Fruit fly (Drosophila melanogaster) whole organism, embryonic: Measurements from ENCODE around the gene Ac13E.

ENCODE experiments used
- Atf-2 ChIP-seq: fragments of 200-800 bp; sonication (Bioruptor generic); optimal IDR thresholded peaks from 2 replicates; lab custom pipeline; 2016; ENCODE audit warnings: missing biosample characterization, missing genetic modification characterization
- Atf3 ChIP-seq: fragments of 200-800 bp; sonication (Bioruptor generic); optimal IDR thresholded peaks from 3 replicates; lab custom pipeline; 2016; ENCODE audit warnings: missing biosample characterization, missing genetic modification characterization
- CG10209 ChIP-seq: fragments of 200-800 bp; sonication (Bioruptor generic); optimal IDR thresholded peaks from 3 replicates; lab custom pipeline; 2017; ENCODE audit warnings: missing biosample characterization, mild to moderate bottlenecking, missing genetic modification characterization, missing genetic modification reagents
- CG10654 ChIP-seq: fragments of 200-800 bp; sonication (Bioruptor generic); optimal IDR thresholded peaks from 2 replicates; lab custom pipeline; 2016; ENCODE audit warnings: missing biosample characterization, missing genetic modification characterization
- CG11456 ChIP-seq: fragments of 200-800 bp; sonication (Bioruptor generic); IDR thresholded peaks from 3 replicates; pipeline ENCODE4 v1.3.6; 2022; ENCODE audit warnings: missing biosample characterization, missing genetic modification characterization
- CG12219 ChIP-seq: fragments of 200-800 bp; sonication (Bioruptor generic); optimal IDR thresholded peaks from 3 replicates; lab custom pipeline; 2018; ENCODE audit warnings: missing biosample characterization, mild to moderate bottlenecking, missing genetic modification characterization
- CG13894 ChIP-seq: fragments of 200-800 bp; sonication (Bioruptor generic); optimal IDR thresholded peaks from 3 replicates; lab custom pipeline; 2018; ENCODE audit warnings: missing biosample characterization, mild to moderate bottlenecking, missing genetic modification characterization, moderate library complexity
- CG15479 ChIP-seq: fragments of 200-800 bp; sonication (Bioruptor generic); optimal IDR thresholded peaks from 3 replicates; lab custom pipeline; 2019; ENCODE audit warnings: missing biosample characterization, mild to moderate bottlenecking, missing genetic modification characterization, moderate library complexity
- CG1647 ChIP-seq: fragments of 200-800 bp; sonication (Bioruptor generic); optimal IDR thresholded peaks from 3 replicates; lab custom pipeline; 2016; ENCODE audit warnings: missing biosample characterization, missing genetic modification characterization
- CG17328 ChIP-seq: fragments of 200-800 bp; sonication (Bioruptor generic); IDR thresholded peaks from 2 replicates; pipeline ENCODE4 v1.3.6; 2022; ENCODE audit warnings: missing biosample characterization, missing genetic modification characterization
- CG17802 ChIP-seq: fragments of 200-800 bp; sonication (Bioruptor generic); optimal IDR thresholded peaks from 2 replicates; lab custom pipeline; 2018; ENCODE audit warnings: missing biosample characterization, mild to moderate bottlenecking, missing genetic modification characterization, moderate library complexity
- CG1792 ChIP-seq: fragments of 200-800 bp; sonication (Bioruptor generic); optimal IDR thresholded peaks from 2 replicates; lab custom pipeline; 2016; ENCODE audit warnings: missing biosample characterization, missing genetic modification characterization
- CG2129 ChIP-seq: fragments of 200-800 bp; sonication (Bioruptor generic); IDR thresholded peaks from 2 replicates; pipeline ENCODE4 v1.3.6; 2022; ENCODE audit warnings: missing biosample characterization, missing genetic modification characterization; ENCODE audit not compliant: partially characterized antibody
- CG30403 ChIP-seq: fragments of 200-800 bp; sonication (Bioruptor generic); optimal IDR thresholded peaks from 3 replicates; lab custom pipeline; 2016; ENCODE audit warnings: missing biosample characterization, missing genetic modification characterization
- CG31224 ChIP-seq: fragments of 200-800 bp; sonication (Bioruptor generic); IDR thresholded peaks from 2 replicates; pipeline ENCODE4 v1.3.6; 2022; ENCODE audit warnings: missing biosample characterization, missing genetic modification characterization
- CG32772 ChIP-seq: fragments of 200-800 bp; sonication (Bioruptor generic); IDR thresholded peaks from 2 replicates; pipeline ENCODE4 v1.3.6; 2022; ENCODE audit warnings: missing biosample characterization, missing genetic modification characterization
- CG4282 ChIP-seq: fragments of 200-800 bp; sonication (Bioruptor generic); optimal IDR thresholded peaks from 2 replicates; lab custom pipeline; 2016; ENCODE audit warnings: missing biosample characterization, missing genetic modification characterization
- CG4707 ChIP-seq: fragments of 200-800 bp; sonication (Bioruptor generic); optimal IDR thresholded peaks from 2 replicates; lab custom pipeline; 2018; ENCODE audit warnings: missing biosample characterization, mild to moderate bottlenecking, missing genetic modification characterization, moderate library complexity
- CG4820 ChIP-seq: fragments of 200-800 bp; sonication (Bioruptor generic); optimal IDR thresholded peaks from 3 replicates; lab custom pipeline; 2016; ENCODE audit warnings: missing biosample characterization, missing genetic modification characterization
- CG5180 ChIP-seq: fragments of 200-800 bp; sonication (Bioruptor generic); optimal IDR thresholded peaks from 3 replicates; lab custom pipeline; 2017; ENCODE audit warnings: missing biosample characterization, missing genetic modification characterization, mild to moderate bottlenecking, moderate library complexity, missing genetic modification reagents
- CG6175 ChIP-seq: fragments of 200-800 bp; sonication (Bioruptor generic); IDR thresholded peaks from 3 replicates; pipeline ENCODE4 v1.3.6; 2022; ENCODE audit warnings: missing biosample characterization, missing genetic modification characterization
- CG7928 ChIP-seq: fragments of 200-800 bp; sonication (Bioruptor generic); optimal IDR thresholded peaks from 2 replicates; lab custom pipeline; 2017; ENCODE audit warnings: missing biosample characterization, mild to moderate bottlenecking, missing genetic modification characterization
- CG7987 ChIP-seq: fragments of 200-800 bp; sonication (Bioruptor generic); optimal IDR thresholded peaks from 2 replicates; lab custom pipeline; 2018; ENCODE audit warnings: missing biosample characterization, mild to moderate bottlenecking, missing genetic modification characterization, moderate library complexity
- CG8359 ChIP-seq: fragments of 200-800 bp; sonication (Bioruptor generic); optimal IDR thresholded peaks from 2 replicates; lab custom pipeline; 2017; ENCODE audit warnings: missing biosample characterization, mild to moderate bottlenecking, missing genetic modification characterization, borderline replicate concordance
- CG9609 ChIP-seq: fragments of 200-800 bp; sonication (Bioruptor generic); optimal IDR thresholded peaks from 3 replicates; lab custom pipeline; 2016; ENCODE audit warnings: missing biosample characterization, missing genetic modification characterization
- CG9727 ChIP-seq: fragments of 200-800 bp; sonication (Bioruptor generic); optimal IDR thresholded peaks from 3 replicates; lab custom pipeline; 2017; ENCODE audit warnings: missing biosample characterization, mild to moderate bottlenecking, missing genetic modification characterization
- ERR ChIP-seq: fragments of 200-800 bp; sonication (Bioruptor generic); optimal IDR thresholded peaks from 2 replicates; lab custom pipeline; 2016; ENCODE audit warnings: missing biosample characterization, missing genetic modification characterization
- Gsc ChIP-seq: fragments of 200-800 bp; sonication (Bioruptor generic); IDR thresholded peaks from 2 replicates; pipeline ENCODE4 v1.3.6; 2022; ENCODE audit warnings: missing biosample characterization, missing genetic modification characterization
- Mrtf ChIP-seq: fragments of 200-800 bp; sonication (Bioruptor generic); IDR thresholded peaks from 3 replicates; pipeline ENCODE4 v1.3.6; 2022; ENCODE audit warnings: missing biosample characterization, missing genetic modification characterization
- NC2β ChIP-seq: fragments of 200-800 bp; sonication (Bioruptor generic); optimal IDR thresholded peaks from 2 replicates; lab custom pipeline; 2016; ENCODE audit warnings: missing biosample characterization, missing genetic modification characterization
- Opbp ChIP-seq: fragments of 200-800 bp; sonication (Bioruptor generic); IDR thresholded peaks from 3 replicates; pipeline ENCODE4 v1.3.6; 2022; ENCODE audit warnings: missing biosample characterization, missing genetic modification characterization; ENCODE audit not compliant: partially characterized antibody
- amos ChIP-seq: fragments of 200-800 bp; sonication (Bioruptor generic); IDR thresholded peaks from 2 replicates; pipeline ENCODE4 v1.3.6; 2022; ENCODE audit warnings: missing biosample characterization, missing genetic modification characterization; ENCODE audit not compliant: partially characterized antibody
- aop ChIP-seq: fragments of 200-800 bp; sonication (Bioruptor generic); IDR thresholded peaks from 2 replicates; pipeline ENCODE4 v1.3.6; 2022; ENCODE audit warnings: missing biosample characterization, missing genetic modification characterization
- ato ChIP-seq: fragments of 200-800 bp; sonication (Bioruptor generic); IDR thresholded peaks from 2 replicates; pipeline ENCODE4 v1.3.6; 2022; ENCODE audit warnings: missing biosample characterization, missing genetic modification characterization; ENCODE audit not compliant: partially characterized antibody
- bab2 ChIP-seq: fragments of 200-800 bp; sonication (Bioruptor generic); optimal IDR thresholded peaks from 2 replicates; lab custom pipeline; 2016; ENCODE audit warnings: missing biosample characterization, missing genetic modification characterization
- bigmax ChIP-seq: fragments of 200-800 bp; sonication (Bioruptor generic); optimal IDR thresholded peaks from 2 replicates; lab custom pipeline; 2018; ENCODE audit warnings: missing biosample characterization, mild to moderate bottlenecking, missing genetic modification characterization
- bowl ChIP-seq: fragments of 200-800 bp; sonication (Bioruptor generic); IDR thresholded peaks from 2 replicates; pipeline ENCODE4 v1.3.6; 2022; ENCODE audit warnings: missing biosample characterization, missing genetic modification characterization
- dan ChIP-seq: fragments of 200-800 bp; sonication (Bioruptor generic); IDR thresholded peaks from 2 replicates; pipeline ENCODE4 v1.3.6; 2022; ENCODE audit warnings: missing biosample characterization, missing genetic modification characterization
- disco-r ChIP-seq: fragments of 200-800 bp; sonication (Bioruptor generic); optimal IDR thresholded peaks from 2 replicates; lab custom pipeline; 2016; ENCODE audit warnings: missing biosample characterization, missing genetic modification characterization
- fd64A ChIP-seq: fragments of 200-800 bp; sonication (Bioruptor generic); optimal IDR thresholded peaks from 3 replicates; lab custom pipeline; 2018; ENCODE audit warnings: missing biosample characterization, mild to moderate bottlenecking, missing genetic modification characterization
- ftz-f1 ChIP-seq: fragments of 200-800 bp; sonication (Bioruptor generic); optimal IDR thresholded peaks from 2 replicates; lab custom pipeline; 2016; ENCODE audit warnings: missing biosample characterization, missing genetic modification characterization
- gro ChIP-seq: fragments of 200-800 bp; sonication (Bioruptor generic); optimal IDR thresholded peaks from 2 replicates; lab custom pipeline; 2016; ENCODE audit warnings: missing biosample characterization, missing genetic modification characterization
- ind ChIP-seq: fragments of 200-800 bp; sonication (Bioruptor generic); optimal IDR thresholded peaks from 3 replicates; lab custom pipeline; 2016; ENCODE audit warnings: missing biosample characterization, missing genetic modification characterization
- lab ChIP-seq: fragments of 200-800 bp; sonication (Bioruptor generic); optimal IDR thresholded peaks from 3 replicates; lab custom pipeline; 2017; ENCODE audit warnings: missing biosample characterization, missing genetic modification characterization, mild to moderate bottlenecking, moderate library complexity, missing genetic modification reagents
- mld ChIP-seq: fragments of 200-800 bp; sonication (Bioruptor generic); IDR thresholded peaks from 3 replicates; pipeline ENCODE4 v1.3.6; 2022; ENCODE audit warnings: missing biosample characterization, missing genetic modification characterization; ENCODE audit not compliant: partially characterized antibody
- org-1 ChIP-seq: fragments of 200-800 bp; sonication (Bioruptor generic); optimal IDR thresholded peaks from 2 replicates; lab custom pipeline; 2017; ENCODE audit warnings: missing biosample characterization, missing genetic modification characterization
- pita ChIP-seq: fragments of 200-800 bp; sonication (Bioruptor generic); optimal IDR thresholded peaks from 2 replicates; lab custom pipeline; 2017; ENCODE audit warnings: missing biosample characterization, mild to moderate bottlenecking, missing genetic modification characterization
- slp2 ChIP-seq: fragments of 200-800 bp; sonication (Bioruptor generic); optimal IDR thresholded peaks from 2 replicates; lab custom pipeline; 2016; ENCODE audit warnings: missing biosample characterization, missing genetic modification characterization
- tin ChIP-seq: fragments of 200-800 bp; sonication (Bioruptor generic); optimal IDR thresholded peaks from 3 replicates; lab custom pipeline; 2016; ENCODE audit warnings: missing biosample characterization, missing genetic modification characterization
- vnd ChIP-seq: fragments of 200-800 bp; sonication (Bioruptor generic); IDR thresholded peaks from 3 replicates; pipeline ENCODE4 v1.3.6; 2022; ENCODE audit warnings: missing biosample characterization, missing genetic modification characterization; ENCODE audit not compliant: partially characterized antibody
- wdn ChIP-seq: fragments of 200-800 bp; sonication (Bioruptor generic); IDR thresholded peaks from 2 replicates; pipeline ENCODE4 v1.3.6; 2022; ENCODE audit warnings: missing biosample characterization, missing genetic modification characterization
- yki ChIP-seq: fragments of >200 bp; optimal IDR thresholded peaks from 3 replicates; lab custom pipeline; 2018

Ac13E gene

DNA sequence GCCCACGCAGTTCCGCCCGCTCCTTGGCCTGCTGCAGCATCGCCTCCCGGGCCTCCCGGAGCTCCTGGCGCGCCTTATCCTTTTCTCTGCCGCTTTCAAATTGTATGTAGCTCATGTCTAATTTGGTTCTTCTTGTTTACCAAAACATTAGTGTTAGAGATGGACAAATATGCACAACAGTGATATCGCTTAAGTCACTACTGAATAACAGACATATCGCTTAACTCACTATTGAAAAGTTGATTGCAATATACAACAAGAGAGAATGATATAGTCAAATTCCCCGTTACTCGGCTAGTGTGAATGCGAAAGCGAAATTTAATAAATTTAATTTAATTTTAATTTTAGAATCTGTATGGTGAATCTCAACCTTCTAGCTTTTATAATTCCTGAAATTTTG is 20.3 kb upstream of the Ac13E start, which contains the start of gene CG9213 (continued):
- TF ChIP-seq CG11456 (GFP tag; lab: Robert Waterston, UW) (no peak), Atf-2 (GFP tag; lab: Kevin White, UChicago) (no peak), yki (lab: Kevin White, UChicago) (no peak), bab2 (GFP tag; lab: Kevin White, UChicago) (no peak), NC2β (GFP tag; lab: Kevin White, UChicago) (no peak), bigmax (no peak), CG10209 (GFP tag; lab: Kevin White, UChicago) (no peak), bowl (no peak), CG10654 (no peak), vnd (peak; percentile 72), amos (GFP tag; lab: Robert Waterston, UW) (peak; percentile 84), CG13894 (no peak), CG9727 (no peak), CG8359 (no peak), pita (no peak), CG12219 (GFP tag; lab: Kevin White, UChicago) (no peak), ato (GFP tag; lab: Robert Waterston, UW) (peak; percentile 63), disco-r (GFP tag; lab: Kevin White, UChicago) (no peak), tin (GFP tag; lab: Kevin White, UChicago) (no peak), CG17802 (tag; lab: Kevin White, UChicago) (no peak), Atf3 (no peak), CG1647 (GFP tag; lab: Kevin White, UChicago) (no peak), CG7987 (GFP tag; lab: Kevin White, UChicago) (no peak), Mrtf (GFP tag; lab: Robert Waterston, UW) (no peak), org-1 (GFP tag; lab: Kevin White, UChicago) (no peak), Opbp (GFP tag; lab: Robert Waterston, UW) (peak; percentile 71; the same call in 2 of the 3 replicates), Gsc (no peak), CG31224 (GFP tag; lab: Robert Waterston, UW) (no peak), dan (GFP tag; lab: Robert Waterston, UW) (no peak), ftz-f1 (no peak), CG2129 (peak; percentile 57; the same call in 1 of the 2 replicates), CG9609 (GFP tag; lab: Kevin White, UChicago) (no peak), mld (GFP tag; lab: Robert Waterston, UW) (peak; percentile 83; the same call in 2 of the 3 replicates), ind (GFP tag; lab: Kevin White, UChicago) (no peak), slp2 (GFP tag; lab: Kevin White, UChicago) (no peak), CG32772 (GFP tag; lab: Robert Waterston, UW) (no peak), CG15479 (GFP tag; lab: Kevin White, UChicago) (no peak), wdn (no peak), CG4282 (GFP tag; lab: Kevin White, UChicago) (no peak), CG1792 (GFP tag; lab: Kevin White, UChicago) (no peak), CG7928 (GFP tag; lab: Kevin White, UChicago) (no peak), CG4820 (GFP tag; lab: Kevin White, UChicago) (no peak), fd64A (GFP tag; lab: Kevin White, UChicago) (no peak), CG5180 (no peak), gro (GFP tag; lab: Kevin White, UChicago) (no peak), CG30403 (GFP tag; lab: Kevin White, UChicago) (no peak), lab (GFP tag; lab: Kevin White, UChicago) (no peak), CG6175 (no peak), CG4707 (GFP tag; lab: Kevin White, UChicago) (no peak), ERR (no peak), aop (GFP tag; lab: Robert Waterston, UW) (no peak), CG17328 (GFP tag; lab: Robert Waterston, UW) (no peak)
